Fruit fly (Drosophila melanogaster): ENCODE results near the gene CG8664.

CG8664 gene

DNA sequence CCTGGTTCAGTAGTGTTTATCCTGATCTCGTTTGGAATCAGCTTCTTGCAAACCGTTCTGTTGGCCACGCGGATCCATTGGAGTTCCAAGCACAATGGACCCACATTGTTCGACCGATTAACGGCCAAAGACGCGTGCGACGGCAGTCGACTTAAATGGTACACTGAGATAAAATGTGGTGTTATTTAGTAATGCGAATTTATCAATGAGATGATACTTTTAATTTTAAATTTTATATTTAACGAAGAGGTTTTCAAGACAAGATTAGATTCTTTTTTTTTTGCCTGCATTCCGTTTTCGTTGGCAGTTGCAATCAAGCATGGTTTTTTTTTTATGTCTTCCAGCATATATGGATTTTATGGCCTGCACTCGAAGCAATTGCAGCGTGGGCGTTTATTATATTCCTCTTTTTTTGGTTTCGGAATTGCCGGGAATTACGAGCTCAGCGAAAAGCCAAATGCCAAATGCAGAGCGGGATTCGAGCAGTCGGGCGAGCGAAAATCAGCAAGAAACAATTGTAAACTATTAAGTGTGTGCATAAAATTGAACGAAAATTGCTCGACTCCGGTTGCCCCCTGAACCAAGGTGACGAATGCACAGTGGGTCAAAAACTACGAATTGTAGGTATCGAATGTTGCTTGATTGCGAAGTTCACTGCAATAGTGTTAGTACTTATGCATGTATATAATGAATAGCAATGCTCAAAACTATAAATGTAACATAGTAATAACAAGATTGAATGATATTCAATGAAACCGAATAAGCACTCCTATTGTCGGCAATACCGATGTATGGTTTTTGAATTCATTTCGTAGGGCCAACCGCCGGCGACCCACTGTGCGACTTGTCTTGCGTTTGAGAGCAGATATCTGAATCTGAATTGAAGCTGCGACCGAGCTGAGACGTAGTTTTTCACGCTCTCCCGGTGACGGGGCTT lies 16.6 kb upstream of the CG8664 start (continued):
- TF ChIP-seq jumu (GFP tag; optimal IDR thresholded peaks at IDR 0.05), result peak; percentile 41
- no peak for TF ChIP-seq crol (GFP tag; IDR thresholded peaks at IDR 0.05)
- peak; percentile 46 for TF ChIP-seq CG9437 (GFP tag; optimal IDR thresholded peaks at IDR 0.05)
- no peak for TF ChIP-seq Dp (GFP tag; optimal IDR thresholded peaks at IDR 0.05)
- no peak for TF ChIP-seq da (GFP tag; optimal IDR thresholded peaks at IDR 0.05)
- no peak for TF ChIP-seq ash1 (GFP tag; optimal IDR thresholded peaks at IDR 0.05)
- TF ChIP-seq NfI (GFP tag; optimal IDR thresholded peaks at IDR 0.05), result peak; percentile 65
- no peak for TF ChIP-seq kni (GFP tag; optimal IDR thresholded peaks at IDR 0.05)
- TF ChIP-seq insv (GFP tag; optimal IDR thresholded peaks at IDR 0.05), result no peak
- peak; percentile 47 for TF ChIP-seq CG1233 (GFP tag; optimal IDR thresholded peaks at IDR 0.05)
- peak; percentile 69 for TF ChIP-seq CrebB (tag; optimal IDR thresholded peaks at IDR 0.05)
- peak; percentile 31; the same call in 1 of the 2 replicates for TF ChIP-seq onecut (GFP tag; IDR thresholded peaks at IDR 0.05)
- no peak for TF ChIP-seq Hey (tag; optimal IDR thresholded peaks at IDR 0.05)
- TF ChIP-seq CG14667 (GFP tag; IDR thresholded peaks at IDR 0.05), result peak; percentile 8; the same call in 1 of the 2 replicates
- peak; percentile 42 for TF ChIP-seq kay (GFP tag; optimal IDR thresholded peaks at IDR 0.05)
- TF ChIP-seq ind (GFP tag; optimal IDR thresholded peaks at IDR 0.05), result peak; percentile 52
- TF ChIP-seq Xbp1 (GFP tag; optimal IDR thresholded peaks at IDR 0.05), result peak; percentile 65
- TF ChIP-seq bsh (GFP tag; optimal IDR thresholded peaks at IDR 0.05), result peak; percentile 64 to 65
- peak; percentile 46 for TF ChIP-seq CG10274 (GFP tag; optimal IDR thresholded peaks at IDR 0.05)
- TF ChIP-seq grau (tag; optimal IDR thresholded peaks at IDR 0.05), result peak; percentile 75
- TF ChIP-seq odd (GFP tag; optimal IDR thresholded peaks at IDR 0.05), result peak; percentile 51
- no peak for TF ChIP-seq Six4 (GFP tag; optimal IDR thresholded peaks at IDR 0.05)
- TF ChIP-seq Myb (GFP tag; optimal IDR thresholded peaks at IDR 0.05), result peak; percentile 43
- peak; percentile 56 for TF ChIP-seq CG7372 (GFP tag; IDR thresholded peaks at IDR 0.05)
- peak; percentile 44 for TF ChIP-seq CG10147 (GFP tag; optimal IDR thresholded peaks at IDR 0.05)
- peak; percentile 1 for TF ChIP-seq pzg (GFP tag; optimal IDR thresholded peaks at IDR 0.05)
- 0 out of 2 replicates have a peak, but pooled peaks have one; percentile 13 for TF ChIP-seq CG11247 (GFP tag; IDR thresholded peaks at IDR 0.05)
- no peak for TF ChIP-seq CG42726 (GFP tag; IDR thresholded peaks at IDR 0.05; ENCODE audit: partially characterized antibody)
- TF ChIP-seq CG7786 (GFP tag; optimal IDR thresholded peaks at IDR 0.05), result peak; percentile 63
- TF ChIP-seq dmrt11E (tag; optimal IDR thresholded peaks at IDR 0.05), result peak; percentile 45
- no peak; the same call in 1 of the 2 replicates for TF ChIP-seq CG4730 (GFP tag; IDR thresholded peaks at IDR 0.05)
- TF ChIP-seq CG10654 (GFP tag; optimal IDR thresholded peaks at IDR 0.05), result peak; percentile 5
- peak; percentile 64 for TF ChIP-seq CG8388 (GFP tag; optimal IDR thresholded peaks at IDR 0.05)
- TF ChIP-seq Usf (GFP tag; optimal IDR thresholded peaks at IDR 0.05), result peak; percentile 24
- TF ChIP-seq tll (GFP tag; optimal IDR thresholded peaks at IDR 0.05), result no peak
- no peak for TF ChIP-seq pb (GFP tag; optimal IDR thresholded peaks at IDR 0.05)
- no peak for TF ChIP-seq yki (optimal IDR thresholded peaks at IDR 0.05)
- TF ChIP-seq Tbp (GFP tag; optimal IDR thresholded peaks at IDR 0.05), result no peak
- TF ChIP-seq CG15601 (tag; optimal IDR thresholded peaks at IDR 0.05), result no peak
- peak; percentile 31 for TF ChIP-seq Ssrp (tag; optimal IDR thresholded peaks at IDR 0.05)
- peak; percentile 42; the same call in 1 of the 2 replicates for TF ChIP-seq ranshi (GFP tag; IDR thresholded peaks at IDR 0.05)
- TF ChIP-seq fd64A (GFP tag; optimal IDR thresholded peaks at IDR 0.05), result peak; percentile 58
- TF ChIP-seq CG12236 (GFP tag; optimal IDR thresholded peaks at IDR 0.05), result peak; percentile 14
- no peak for TF ChIP-seq ftz-f1 (GFP tag; optimal IDR thresholded peaks at IDR 0.05)
- TF ChIP-seq CG15696 (tag; optimal IDR thresholded peaks at IDR 0.05), result peak; percentile 42
- 0 out of 3 replicates have a peak, but pooled peaks have one; percentile 12 for TF ChIP-seq CG11560 (tag; IDR thresholded peaks at IDR 0.05)
- TF ChIP-seq Meics (GFP tag; optimal IDR thresholded peaks at IDR 0.05), result peak; percentile 69
- TF ChIP-seq lab (GFP tag; optimal IDR thresholded peaks at IDR 0.05), result peak; percentile 71
